Fruit fly (Drosophila melanogaster): ENCODE measurements around the gene CG5567.
A peak's percentile ranks its signal among the peaks of the same experiment; 100 is the strongest.
"Not testable (repeated sequence)": the region's sequence is repeated elsewhere in the genome, so short reads cannot be mapped to it uniquely, and the experiment has no call there.

CG5567 gene

DNA sequence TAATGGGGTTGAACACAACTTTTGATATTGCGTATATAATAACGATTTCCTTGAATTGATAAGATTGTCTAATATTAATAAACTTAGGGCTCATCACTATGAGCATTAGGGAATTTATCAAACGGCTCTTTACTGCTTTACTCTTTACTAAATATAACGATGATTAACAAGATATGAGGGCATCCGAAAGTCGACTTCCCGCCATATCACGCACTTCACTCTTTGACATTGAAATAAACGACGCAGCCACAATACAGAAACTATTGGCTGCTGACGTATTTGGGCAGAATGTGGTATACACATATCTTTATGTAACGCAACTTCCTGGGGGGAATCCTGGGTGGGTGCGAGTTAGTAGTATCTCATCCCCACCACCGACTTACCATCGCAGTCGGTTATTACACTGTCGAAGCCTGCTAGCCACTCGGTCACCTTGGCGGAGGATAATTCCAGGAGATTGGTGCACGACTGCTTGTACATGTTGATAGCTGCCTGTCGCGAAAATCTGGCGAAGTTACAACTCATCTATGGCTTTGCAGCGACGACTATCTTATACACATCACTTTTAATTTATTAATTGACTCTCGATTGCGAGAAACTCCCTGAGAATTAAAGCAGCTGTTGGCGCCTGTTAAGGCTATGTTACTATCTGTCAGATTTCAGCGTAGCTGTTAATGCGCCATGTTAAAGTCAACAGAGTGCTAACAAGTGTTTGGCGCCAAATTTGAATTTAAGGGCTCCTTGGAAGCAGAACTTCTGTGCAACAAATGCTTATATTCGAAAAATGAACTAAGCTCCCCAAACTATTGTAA, at the start of gene CG5567:
TSS of gene CG5567 (minus strand) at position 653 of the 812 bp plus-strand sequence.
- TF ChIP-seq noc (tag; optimal IDR thresholded peaks at IDR 0.05): no peak

DNA sequence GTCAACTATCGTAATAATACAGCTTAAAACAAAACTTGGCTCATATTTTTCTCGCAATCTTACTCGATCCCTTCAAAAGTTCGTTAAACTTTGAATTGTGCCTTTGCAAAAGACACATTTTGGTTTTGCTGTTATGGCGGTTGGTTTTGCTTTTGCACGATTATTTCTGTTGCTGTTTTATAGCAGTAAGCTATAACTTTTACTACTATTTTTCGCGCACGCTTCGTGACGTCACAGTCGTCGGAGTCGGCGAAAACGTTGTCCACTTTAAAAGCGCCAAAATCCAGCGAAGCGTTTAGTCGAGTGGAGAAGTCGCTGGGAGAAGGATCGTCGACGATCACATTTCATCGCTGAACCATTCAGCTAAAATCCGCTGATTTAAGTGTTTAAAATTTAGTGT, 44.0 kb upstream of the CG5567 start, which contains the start of gene CG7402:
TSS of gene CG7402 (plus strand) at position 313 of the 400 bp plus-strand sequence.
- TF ChIP-seq noc (tag; optimal IDR thresholded peaks at IDR 0.05): no peak

DNA sequence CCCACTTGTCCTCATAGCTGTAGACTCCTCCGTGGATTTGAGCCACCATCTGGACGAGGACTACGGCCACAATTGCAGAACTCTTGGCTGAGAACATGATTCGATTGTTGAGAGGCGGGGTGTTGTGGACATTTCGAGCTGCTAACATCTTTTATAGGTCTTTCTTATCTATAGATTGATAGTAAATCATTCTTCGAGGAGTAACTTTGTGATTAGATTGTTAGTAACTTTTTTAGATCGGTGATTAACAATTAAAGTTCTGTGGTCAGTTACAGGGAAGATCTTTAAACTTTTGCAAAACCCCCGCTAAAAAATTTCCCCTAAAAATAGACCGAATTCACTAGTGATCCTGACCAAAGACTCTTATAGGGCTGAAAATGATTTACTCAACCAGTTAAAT, 43.2 kb upstream of the CG5567 start, which contains the start of gene CG16775:
TSS of gene CG16775 (minus strand) at position 101 of the 400 bp plus-strand sequence.
- TF ChIP-seq noc (tag; optimal IDR thresholded peaks at IDR 0.05): no peak

DNA sequence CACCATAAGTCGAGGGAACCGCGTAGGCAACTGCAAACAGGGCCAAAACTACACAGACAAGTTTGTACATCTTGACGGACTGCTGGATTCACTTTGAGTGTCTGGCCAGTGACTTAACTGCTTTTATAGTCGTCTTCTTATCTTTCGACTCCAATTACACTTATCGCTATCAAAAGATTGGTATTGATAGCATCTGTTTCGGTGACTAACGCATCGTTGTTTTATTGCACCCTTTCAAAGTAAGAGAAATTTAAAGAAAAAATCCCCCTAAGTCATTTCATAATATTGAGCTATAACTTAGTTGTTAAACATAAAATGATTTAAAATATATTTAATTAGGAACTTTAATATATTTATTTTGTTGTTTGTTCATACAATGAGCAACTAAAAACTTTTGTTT, 40.9 kb upstream of the CG5567 start, which contains the start of gene CG5506:
TSS of gene CG5506 (minus strand) at position 101 of the 400 bp plus-strand sequence.
- no peak for TF ChIP-seq noc (tag; optimal IDR thresholded peaks at IDR 0.05)

DNA sequence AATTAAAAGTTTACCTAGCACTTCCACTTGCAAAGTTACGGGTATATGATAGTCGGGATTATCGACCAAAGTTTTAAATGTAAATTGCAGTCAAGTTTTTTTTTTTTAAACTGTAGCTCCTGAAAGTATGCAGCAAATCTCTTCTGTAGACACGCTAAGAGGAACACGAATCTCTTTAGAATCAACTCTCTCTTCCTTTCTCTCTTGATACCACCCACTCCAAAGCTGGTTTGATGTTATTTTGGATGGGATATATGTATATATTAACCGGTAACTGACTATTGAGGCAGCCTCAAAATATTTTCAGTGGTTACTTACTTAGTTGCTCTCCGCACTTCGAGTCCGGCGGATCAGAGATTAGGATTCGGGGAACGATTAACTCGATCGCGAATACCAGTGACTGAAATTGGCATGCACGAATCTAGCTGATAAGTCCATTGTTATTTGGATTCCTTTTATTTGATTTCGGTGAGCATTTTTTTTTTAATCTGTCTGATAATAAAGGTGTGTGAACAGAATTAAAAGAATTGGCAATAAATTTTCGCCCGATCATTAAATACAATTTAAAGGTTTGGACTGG, 35.5 kb upstream of the CG5567 start, which contains the start of gene CG7408:
TSS of gene CG7408 (plus strand) at position 316 of the 580 bp plus-strand sequence.
- TF ChIP-seq noc (tag; optimal IDR thresholded peaks at IDR 0.05): no peak

DNA sequence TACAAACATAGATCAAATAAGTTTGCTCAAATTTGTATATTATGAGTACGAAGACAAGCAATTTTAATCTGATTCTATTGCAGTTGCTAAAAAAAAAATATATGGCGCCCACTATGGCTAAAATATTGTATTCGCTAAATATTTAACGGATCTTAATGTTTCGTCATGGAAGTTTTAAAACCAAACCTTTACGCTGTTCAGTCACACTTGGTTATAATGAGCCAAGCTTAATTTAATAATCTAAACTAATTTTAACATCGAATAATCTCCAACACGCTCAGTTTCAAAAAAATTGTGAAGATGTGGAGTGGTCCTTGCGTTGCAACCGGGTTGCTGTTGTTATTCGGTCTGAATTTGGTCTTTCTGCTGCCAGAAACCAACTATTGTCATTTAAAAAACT, 14.8 kb upstream of the CG5567 start, which contains the start of gene CG34002:
TSS of gene CG34002 (plus strand) at position 301 of the 400 bp plus-strand sequence.
- TF ChIP-seq noc (tag; optimal IDR thresholded peaks at IDR 0.05): not testable (repeated sequence)

DNA sequence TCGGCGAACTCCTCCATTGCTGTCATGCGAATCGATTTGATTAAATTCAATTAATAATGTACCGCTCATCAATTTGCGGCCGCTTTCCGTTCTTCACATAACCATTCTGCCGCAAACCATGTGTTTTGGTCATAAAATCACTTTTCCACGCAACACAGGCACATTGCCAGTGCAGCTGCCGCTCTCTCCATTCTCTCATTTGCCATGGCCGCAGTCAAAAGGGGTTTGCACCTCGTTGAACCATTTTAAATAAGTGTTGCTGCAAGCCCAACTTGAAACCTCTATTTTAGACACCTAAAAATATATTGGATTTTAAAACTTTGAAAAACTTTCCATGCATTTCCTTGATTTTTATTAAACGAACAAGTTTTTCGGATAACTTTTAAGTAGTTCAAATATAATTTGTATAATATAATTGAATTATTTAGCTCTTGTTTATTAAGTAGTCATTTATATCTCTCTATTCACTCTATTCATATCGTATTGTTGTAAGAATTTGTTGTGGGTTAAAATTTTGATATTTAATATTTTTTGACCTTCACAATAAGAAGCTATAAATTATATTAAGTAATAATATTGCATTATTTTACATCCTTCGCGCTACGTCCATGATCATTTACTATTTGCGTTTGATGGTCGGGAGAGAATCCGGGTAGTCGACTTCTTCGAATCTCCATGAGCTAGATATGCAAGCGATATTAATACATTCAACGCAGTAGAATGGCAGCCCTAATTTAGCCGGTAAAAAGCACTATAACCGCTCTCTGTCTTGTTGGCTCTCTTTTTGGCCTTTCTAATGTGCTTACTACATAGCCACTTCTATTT, 13.5 kb upstream of the CG5567 start, which contains the start of gene CG5535:
TSS of gene CG5535 (minus strand) at position 140 of the 825 bp plus-strand sequence.
- peak; percentile 94 for TF ChIP-seq noc (tag; optimal IDR thresholded peaks at IDR 0.05)

DNA sequence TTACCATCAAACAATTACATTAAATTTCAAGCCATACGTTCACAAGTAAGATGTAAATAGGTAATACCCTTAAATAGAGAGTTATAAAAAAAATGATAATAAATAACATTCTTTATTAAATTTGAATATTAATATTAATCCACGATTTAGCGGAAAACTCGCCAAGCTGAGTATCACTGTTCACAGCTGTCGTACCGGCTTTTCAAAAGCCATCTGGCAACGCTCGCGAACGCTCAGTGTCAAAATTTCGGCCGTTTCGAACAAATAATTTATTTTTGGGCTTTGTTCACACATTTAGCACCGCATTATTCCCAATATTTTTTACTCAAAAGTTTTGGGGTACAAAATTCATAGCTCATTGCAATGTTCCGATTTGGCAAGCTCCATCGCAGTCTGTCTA, 6.2 kb upstream of the CG5567 start, which contains the start of gene TrpRS-m:
TSS of gene TrpRS-m (plus strand) at position 211 of the 400 bp plus-strand sequence.
- no peak for TF ChIP-seq noc (tag; optimal IDR thresholded peaks at IDR 0.05)

DNA sequence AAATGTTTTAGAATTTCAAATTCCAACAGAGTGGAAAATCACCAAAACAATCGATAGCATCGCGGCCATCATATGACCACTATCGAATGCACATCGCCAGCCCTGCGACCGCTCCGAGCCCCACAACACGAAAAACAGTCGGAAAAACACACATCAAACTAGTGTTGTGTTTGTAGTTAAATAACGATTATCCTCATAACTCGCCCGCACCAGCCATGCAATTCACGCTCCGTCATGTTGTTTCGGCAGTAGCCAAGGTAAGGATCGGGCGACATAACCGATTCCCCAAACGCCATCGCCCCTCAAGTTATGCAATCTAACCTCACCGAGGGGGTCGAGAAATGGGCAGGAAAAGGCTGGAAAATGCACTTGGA, 3.6 kb upstream of the CG5567 start:
- no peak for TF ChIP-seq noc (tag; optimal IDR thresholded peaks at IDR 0.05)

DNA sequence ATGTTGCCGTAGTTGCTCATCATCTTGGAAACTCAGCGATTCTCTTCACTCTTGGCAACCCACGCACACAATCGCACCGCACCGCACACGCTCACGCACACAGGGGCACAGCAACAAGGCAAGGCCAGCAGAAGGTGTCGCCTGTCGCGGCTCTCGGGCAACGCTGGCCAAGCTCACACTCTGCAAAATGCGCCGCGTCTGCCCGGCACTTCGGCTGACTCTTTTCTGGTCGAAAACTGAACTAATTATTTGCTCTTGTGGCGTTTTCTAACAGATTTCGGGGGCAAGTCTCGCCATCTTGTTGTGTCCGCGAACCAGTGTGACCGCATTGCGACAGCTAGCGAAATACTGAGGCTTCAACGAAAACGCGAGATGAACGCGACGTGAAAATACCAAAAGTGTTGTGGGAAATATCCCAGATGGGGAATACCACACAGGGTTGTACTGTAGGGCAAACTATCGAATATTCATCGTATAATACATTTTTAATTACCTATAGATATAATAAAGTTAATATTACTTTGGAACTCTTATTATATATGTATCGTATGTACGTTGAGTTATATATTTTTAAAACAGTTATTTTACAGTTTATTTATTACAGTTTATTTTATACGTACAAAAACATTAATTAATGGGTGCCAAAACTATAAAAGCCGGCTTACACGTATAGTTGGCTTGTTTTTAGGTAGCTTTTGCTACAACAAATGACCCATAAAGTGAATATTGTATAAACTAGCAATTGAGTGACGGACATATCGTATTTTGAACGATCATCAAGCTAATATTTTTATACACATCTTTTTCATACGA, 3.0 kb upstream of the CG5567 start, which contains the start of the genes MED19 and CG7430:
TSS of gene MED19 (minus strand) at position 333 of the 813 bp plus-strand sequence.
TSS of gene CG7430 (plus strand) at position 748 of the 813 bp plus-strand sequence.
- TF ChIP-seq noc (tag; optimal IDR thresholded peaks at IDR 0.05): peak; percentile 68

DNA sequence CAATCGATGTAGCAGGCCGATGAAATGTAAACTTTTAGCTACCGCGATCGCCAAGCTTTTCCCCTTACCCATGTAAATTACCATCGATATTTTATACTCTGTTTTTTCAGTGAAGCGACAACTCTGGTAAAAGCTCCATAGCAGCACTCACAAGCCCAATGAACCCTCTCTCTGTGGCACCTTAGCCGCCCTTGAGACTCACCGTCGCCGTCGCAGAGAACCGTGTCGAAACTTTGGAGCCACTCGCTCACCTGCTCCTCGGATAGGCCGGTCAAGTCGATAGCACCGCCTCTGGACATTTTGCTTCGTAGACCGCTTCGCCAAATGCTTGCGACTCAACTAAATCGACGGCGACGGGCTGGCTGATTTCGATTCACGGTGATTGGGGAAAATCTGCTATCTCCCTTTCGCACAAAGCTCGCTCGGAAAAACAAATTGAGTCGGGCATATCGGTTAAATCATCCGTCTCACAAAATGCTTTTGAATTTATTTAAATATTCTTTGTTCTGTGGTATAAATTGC, 2.2 kb downstream of the CG5567 start, which contains the start of gene CG5577:
TSS of gene CG5577 (minus strand) at position 343 of the 522 bp plus-strand sequence.
- peak; percentile 60 for TF ChIP-seq noc (tag; optimal IDR thresholded peaks at IDR 0.05)

DNA sequence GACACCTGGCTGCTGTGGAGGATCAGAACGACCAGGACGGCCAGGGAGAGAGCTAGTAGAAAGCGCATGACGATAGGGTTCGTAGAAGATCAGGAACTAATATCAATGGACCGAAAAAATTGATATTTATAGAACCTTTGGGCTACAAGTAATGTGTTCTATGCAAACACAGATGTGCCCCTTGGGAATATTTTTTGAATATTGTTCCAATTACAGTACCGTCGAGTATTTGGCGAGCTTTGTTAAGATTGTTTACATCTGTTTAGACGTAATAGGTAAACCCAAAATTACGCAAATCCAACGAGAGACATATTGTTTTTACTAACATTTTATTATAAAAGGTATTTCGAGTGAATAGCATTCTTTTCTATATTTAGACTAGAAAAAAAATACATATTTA, 8.3 kb downstream of the CG5567 start, which contains the start of gene CG32189:
TSS of gene CG32189 (minus strand) at position 101 of the 400 bp plus-strand sequence.
- TF ChIP-seq noc (tag; optimal IDR thresholded peaks at IDR 0.05): no peak

DNA sequence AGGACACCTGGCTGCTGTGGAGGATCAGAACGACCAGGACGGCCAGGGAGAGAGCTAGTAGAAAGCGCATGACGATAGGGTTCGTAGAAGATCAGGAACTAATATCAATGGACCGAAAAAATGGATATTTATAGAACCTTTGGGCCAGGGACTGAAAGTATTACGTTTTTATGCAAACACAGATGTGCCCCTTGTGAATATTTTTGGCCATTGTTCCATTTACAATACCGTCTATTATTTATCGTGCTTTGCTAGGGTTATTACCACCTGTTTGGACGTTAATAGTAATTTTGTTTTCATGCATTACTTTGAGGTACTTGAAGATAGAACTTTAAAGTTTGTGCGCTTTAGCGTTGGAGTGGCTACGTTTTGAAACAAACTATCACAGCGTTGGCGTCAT, 9.8 kb downstream of the CG5567 start, which contains the start of gene CG32188:
TSS of gene CG32188 (minus strand) at position 101 of the 400 bp plus-strand sequence.
- no peak for TF ChIP-seq noc (tag; optimal IDR thresholded peaks at IDR 0.05)

DNA sequence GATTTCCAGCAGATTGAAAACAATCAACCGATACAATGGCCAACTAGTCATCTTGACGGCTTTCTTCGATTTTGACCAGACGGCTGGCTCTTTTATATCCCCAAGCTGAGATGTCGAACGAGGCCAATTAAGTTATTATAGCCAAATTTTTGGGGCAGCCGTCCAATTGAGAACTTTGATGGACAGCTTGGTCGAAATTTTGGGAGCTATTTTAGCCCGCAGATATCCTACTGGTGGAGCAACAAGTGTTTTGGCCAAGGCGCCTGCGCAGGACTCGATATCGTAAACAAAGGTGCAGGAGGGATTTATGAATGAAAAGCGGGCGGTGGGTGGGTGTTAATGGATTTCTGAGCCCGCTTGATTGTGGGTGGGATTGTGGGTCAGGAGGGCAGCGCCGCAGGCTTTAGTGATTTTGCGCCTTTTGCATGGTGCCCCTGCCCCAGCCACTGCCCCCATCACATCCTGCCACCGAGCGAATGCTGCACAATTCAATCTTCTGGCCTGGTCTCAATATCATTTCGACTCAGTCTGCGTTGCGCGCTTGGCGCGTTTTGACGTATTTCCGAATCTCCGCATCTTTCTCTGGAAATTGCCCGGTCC, 20.5 kb downstream of the CG5567 start, which contains the start of the genes Ir75c and Grd:
TSS of gene Ir75c (minus strand) at position 51 of the 600 bp plus-strand sequence.
TSS of gene Grd (plus strand) at position 550 of the 600 bp plus-strand sequence.
- no peak for TF ChIP-seq noc (tag; optimal IDR thresholded peaks at IDR 0.05)

All from whole organism, larva.